Worm (Caenorhabditis elegans) whole organism, late embryonic: ENCODE measurements around the gene F22E5.6.

Experiments used
- hlh-8 ChIP-seq: sonication (generic microtip); optimal IDR thresholded peaks from 2 replicates; lab custom pipeline; 2016; ENCODE audit warnings: missing genotype, missing genetic modification characterization, missing compliant biosample characterization
- pha-4 ChIP-seq: fragments of 150-350 bp; optimal IDR thresholded peaks from 2 replicates; lab custom pipeline; 2018; ENCODE audit warnings: missing biosample characterization, missing genetic modification reagents, missing genetic modification characterization
- sdc-2 ChIP-seq: sonication (generic microtip); optimal IDR thresholded peaks from 2 replicates; lab custom pipeline; 2016; ENCODE audit warnings: missing genotype, missing genetic modification characterization, missing compliant biosample characterization

- TF ChIP-seq hlh-8 (tag; lab: Kevin White, UChicago) (no peak), sdc-2 (tag; lab: Kevin White, UChicago) (no peak), pha-4 (tag; lab: Kevin White, UChicago) (no peak)
Observed at ce11 chrII:2637359-2637758, 12.3 kb upstream of the F22E5.6 start, which contains the start of gene F22E5.21.
